Worm (Caenorhabditis elegans) whole organism, late embryonic: ENCODE results near the gene idpp-11.

ENCODE experiments used
- C08G9.2 ChIP-seq: sonication (generic microtip); optimal IDR thresholded peaks from 2 replicates; lab custom pipeline; 2016; ENCODE audit warnings: mild to moderate bottlenecking, missing genetic modification characterization, moderate library complexity, missing compliant biosample characterization
- K02D7.2 ChIP-seq: sonication (generic microtip); optimal IDR thresholded peaks from 2 replicates; lab custom pipeline; 2017; ENCODE audit warnings: mild to moderate bottlenecking, missing genetic modification characterization, missing compliant biosample characterization
- K09A11.1 ChIP-seq: sonication (generic microtip); optimal IDR thresholded peaks from 2 replicates; lab custom pipeline; 2017; ENCODE audit warnings: antibody characterized with exemption, mild to moderate bottlenecking, missing genetic modification characterization, missing compliant biosample characterization; ENCODE audit not compliant: insufficient read depth
- T23F11.4 ChIP-seq: fragments of 200-800 bp; sonication (Bioruptor generic); optimal IDR thresholded peaks from 2 replicates; lab custom pipeline; 2018; ENCODE audit warnings: mild to moderate bottlenecking, missing genetic modification characterization, missing compliant biosample characterization
- Y22D7AL.16 ChIP-seq: sonication (generic microtip); optimal IDR thresholded peaks from 2 replicates; lab custom pipeline; 2016; ENCODE audit warnings: missing genetic modification characterization, missing compliant biosample characterization
- ceh-18 ChIP-seq: sonication (generic microtip); optimal IDR thresholded peaks from 2 replicates; lab custom pipeline; 2016; ENCODE audit warnings: missing genetic modification characterization, missing compliant biosample characterization
- ceh-19 ChIP-seq: fragments of 200-800 bp; sonication (Bioruptor generic); optimal IDR thresholded peaks from 2 replicates; lab custom pipeline; 2018; ENCODE audit warnings: mild to moderate bottlenecking, missing genetic modification characterization, missing compliant biosample characterization
- ceh-2 ChIP-seq: sonication (generic microtip); optimal IDR thresholded peaks from 2 replicates; lab custom pipeline; 2016; ENCODE audit warnings: missing genotype, missing genetic modification characterization, missing compliant biosample characterization
- ceh-22 ChIP-seq: sonication (generic microtip); optimal IDR thresholded peaks from 2 replicates; lab custom pipeline; 2017; ENCODE audit warnings: missing biosample characterization, missing genetic modification characterization
- ceh-24 ChIP-seq: sonication (generic microtip); optimal IDR thresholded peaks from 2 replicates; lab custom pipeline; 2016; ENCODE audit warnings: mild to moderate bottlenecking, missing genetic modification characterization, missing compliant biosample characterization
- ceh-31 ChIP-seq: sonication (generic microtip); optimal IDR thresholded peaks from 2 replicates; lab custom pipeline; 2016; ENCODE audit warnings: missing genetic modification characterization, missing compliant biosample characterization
- ceh-34 ChIP-seq: sonication (generic microtip); optimal IDR thresholded peaks from 2 replicates; lab custom pipeline; 2016; ENCODE audit warnings: mild to moderate bottlenecking, missing genetic modification characterization, missing compliant biosample characterization
- ceh-45 ChIP-seq: fragments of 200-800 bp; sonication (Bioruptor generic); IDR thresholded peaks from 2 replicates; pipeline ENCODE4 v1.3.6; 2022; ENCODE audit warnings: missing genetic modification reagents, missing genetic modification characterization, missing compliant biosample characterization
- ceh-48 ChIP-seq: sonication (generic microtip); optimal IDR thresholded peaks from 2 replicates; lab custom pipeline; 2016; ENCODE audit warnings: missing genetic modification characterization, inconsistent platforms, missing compliant biosample characterization
- che-1 ChIP-seq: sonication (generic microtip); optimal IDR thresholded peaks from 2 replicates; lab custom pipeline; 2016; ENCODE audit warnings: mild to moderate bottlenecking, missing genetic modification characterization, missing compliant biosample characterization
- dmd-4 ChIP-seq: sonication (generic microtip); optimal IDR thresholded peaks from 2 replicates; lab custom pipeline; 2016; ENCODE audit warnings: borderline replicate concordance, missing genetic modification characterization, missing compliant biosample characterization
- dve-1 ChIP-seq: sonication (generic microtip); optimal IDR thresholded peaks from 2 replicates; lab custom pipeline; 2017; ENCODE audit warnings: antibody characterized with exemption, mild to moderate bottlenecking, missing genetic modification characterization, missing compliant biosample characterization
- elt-4 ChIP-seq: sonication (generic microtip); optimal IDR thresholded peaks from 2 replicates; lab custom pipeline; 2016; ENCODE audit warnings: missing genetic modification characterization, missing compliant biosample characterization
- ets-4 ChIP-seq: sonication (generic microtip); optimal IDR thresholded peaks from 2 replicates; lab custom pipeline; 2016; ENCODE audit warnings: missing genetic modification characterization, missing compliant biosample characterization
- eyg-1 ChIP-seq: sonication (generic microtip); optimal IDR thresholded peaks from 2 replicates; lab custom pipeline; 2016; ENCODE audit warnings: missing genotype, missing genetic modification characterization, missing compliant biosample characterization
- gmeb-2 ChIP-seq: sonication (generic microtip); optimal IDR thresholded peaks from 2 replicates; lab custom pipeline; 2016; ENCODE audit warnings: missing genetic modification characterization, inconsistent platforms, missing compliant biosample characterization
- hlh-30 ChIP-seq: sonication (generic microtip); optimal IDR thresholded peaks from 2 replicates; lab custom pipeline; 2017; ENCODE audit warnings: antibody characterized with exemption, missing genetic modification characterization, missing compliant biosample characterization; ENCODE audit not compliant: insufficient read depth
- hlh-6 ChIP-seq: sonication (generic microtip); optimal IDR thresholded peaks from 2 replicates; lab custom pipeline; 2016; ENCODE audit warnings: missing genotype, missing genetic modification characterization, missing compliant biosample characterization
- hlh-8 ChIP-seq: sonication (generic microtip); optimal IDR thresholded peaks from 2 replicates; lab custom pipeline; 2016; ENCODE audit warnings: missing genotype, missing genetic modification characterization, missing compliant biosample characterization
- madf-2 ChIP-seq: sonication (generic microtip); optimal IDR thresholded peaks from 2 replicates; lab custom pipeline; 2017; ENCODE audit warnings: missing genetic modification characterization, missing compliant biosample characterization
- nfya-1 ChIP-seq: sonication (generic microtip); optimal IDR thresholded peaks from 2 replicates; lab custom pipeline; 2017; ENCODE audit warnings: missing genetic modification characterization, mild to moderate bottlenecking, missing compliant biosample characterization, antibody characterized with exemption, moderate library complexity
- nhr-11 ChIP-seq: fragments of 150-350 bp; optimal IDR thresholded peaks from 2 replicates; lab custom pipeline; 2014; ENCODE audit warnings: missing biosample characterization, missing genetic modification characterization
- odd-2 ChIP-seq: sonication (generic microtip); optimal IDR thresholded peaks from 2 replicates; lab custom pipeline; 2017; ENCODE audit warnings: antibody characterized with exemption, mild to moderate bottlenecking, missing genetic modification characterization, missing compliant biosample characterization
- pag-3 ChIP-seq: sonication (generic microtip); optimal IDR thresholded peaks from 2 replicates; lab custom pipeline; 2016; ENCODE audit warnings: missing compliant biosample characterization, missing genetic modification characterization, borderline replicate concordance
- pat-9 ChIP-seq: fragments of 200-800 bp; sonication (Bioruptor generic); optimal IDR thresholded peaks from 2 replicates; lab custom pipeline; 2018; ENCODE audit warnings: mild to moderate bottlenecking, missing genetic modification characterization, moderate library complexity, missing compliant biosample characterization
- pax-1 ChIP-seq: fragments of 150-350 bp; optimal IDR thresholded peaks from 2 replicates; lab custom pipeline; 2014; ENCODE audit warnings: missing biosample characterization, missing genetic modification characterization
- pha-2 ChIP-seq: sonication (generic microtip); optimal IDR thresholded peaks from 2 replicates; lab custom pipeline; 2017; ENCODE audit warnings: mild to moderate bottlenecking, missing genetic modification characterization, missing compliant biosample characterization
- pqm-1 ChIP-seq: sonication (generic microtip); optimal IDR thresholded peaks from 2 replicates; lab custom pipeline; 2016; ENCODE audit warnings: missing genetic modification characterization, missing compliant biosample characterization
- rnt-1 ChIP-seq: sonication (generic microtip); optimal IDR thresholded peaks from 2 replicates; lab custom pipeline; 2016; ENCODE audit warnings: missing genetic modification characterization, missing compliant biosample characterization
- sdc-2 ChIP-seq: sonication (generic microtip); optimal IDR thresholded peaks from 2 replicates; lab custom pipeline; 2016; ENCODE audit warnings: missing genotype, missing genetic modification characterization, missing compliant biosample characterization
- tbx-2 ChIP-seq: sonication (generic microtip); optimal IDR thresholded peaks from 2 replicates; lab custom pipeline; 2016; ENCODE audit warnings: missing genetic modification characterization, missing compliant biosample characterization
- unc-3 ChIP-seq, 2 experiments: fragments of 200-800 bp in 1 of 2; sonication (Bioruptor generic) in 1 of 2; sonication (generic microtip) in 1 of 2; conservative IDR thresholded peaks in 1 of 2; optimal IDR thresholded peaks in 1 of 2; 2 replicates each; pipeline versions ENCODE4 v1.3.6 to Lab custom; 2016 to 2022; ENCODE audit warnings: missing compliant biosample characterization in 2 of 2, missing genetic modification characterization in 2 of 2, missing genetic modification reagents in 1 of 2
- zip-5 ChIP-seq: sonication (generic microtip); optimal IDR thresholded peaks from 2 replicates; lab custom pipeline; 2016; ENCODE audit warnings: missing genetic modification characterization, missing compliant biosample characterization

idpp-11 gene

DNA sequence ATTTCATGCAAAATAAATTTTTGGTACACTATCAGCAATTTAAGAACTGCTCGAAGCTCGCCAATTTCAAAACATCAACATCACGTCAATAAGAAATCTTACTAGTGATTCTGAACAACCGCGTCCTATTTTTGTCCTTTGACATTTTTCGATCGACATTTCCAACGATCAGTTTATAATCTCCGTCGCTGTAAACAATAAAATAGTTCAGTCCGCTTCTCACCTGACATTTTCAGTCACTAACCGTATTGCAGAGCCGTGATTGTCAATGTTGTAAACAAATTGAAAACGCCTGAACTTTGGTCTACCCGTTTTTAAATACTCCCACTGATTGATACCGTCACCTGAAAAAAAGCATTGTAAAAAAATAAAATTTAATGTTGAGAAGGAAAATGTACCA lies 14.4 kb upstream of the idpp-11 start:
- TF ChIP-seq ceh-34 (tag; lab: Kevin White, UChicago) (no peak), C08G9.2 (tag; lab: Kevin White, UChicago) (no peak), hlh-6 (no peak), ceh-18 (tag; lab: Kevin White, UChicago) (no peak), dve-1 (tag; lab: Kevin White, UChicago) (no peak)

DNA sequence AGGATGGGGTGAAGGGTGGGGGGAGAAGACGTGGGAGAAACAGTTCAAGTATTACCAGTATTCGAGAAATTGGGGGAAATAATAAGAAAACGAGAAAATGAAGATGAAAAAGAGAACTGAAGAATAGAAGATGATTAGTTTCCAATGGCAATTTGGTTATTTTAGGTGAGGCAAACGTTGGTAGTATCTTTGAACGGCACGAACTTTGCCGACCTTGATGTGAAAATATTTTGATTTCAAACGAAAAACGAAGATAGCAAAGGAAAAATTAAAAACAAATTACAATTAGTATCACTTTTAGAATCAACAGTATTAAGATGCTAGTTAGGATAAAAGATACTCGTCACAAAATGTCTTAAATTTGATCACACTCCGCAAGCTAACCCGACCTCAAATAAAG lies 8.2 kb upstream of the idpp-11 start, which contains the start of gene sul-3:
TSS of gene sul-3 (minus strand) at position 101 of the 400 bp plus-strand sequence.
- TF ChIP-seq sdc-2 (tag; lab: Kevin White, UChicago) (no peak), pag-3 (no peak), madf-2 (tag; lab: Kevin White, UChicago) (no peak), K09A11.1 (tag; lab: Kevin White, UChicago) (no peak), hlh-30 (tag; lab: Kevin White, UChicago) (no peak), unc-3 (GFP tag; conservative IDR thresholded peaks at IDR 0.05; lab: Robert Waterston, UW) (no peak), unc-3 (tag; optimal IDR thresholded peaks at IDR 0.05; lab: Kevin White, UChicago) (no peak), ceh-31 (no peak), pqm-1 (tag; lab: Kevin White, UChicago) (no peak), ets-4 (tag; lab: Kevin White, UChicago) (no peak), odd-2 (no peak), dve-1 (tag; lab: Kevin White, UChicago) (no peak), ceh-2 (no peak), T23F11.4 (GFP tag; lab: Kevin White, UChicago) (no peak), hlh-8 (no peak), nhr-11 (tag; lab: Kevin White, UChicago) (no peak), ceh-22 (no peak), ceh-24 (no peak)

DNA sequence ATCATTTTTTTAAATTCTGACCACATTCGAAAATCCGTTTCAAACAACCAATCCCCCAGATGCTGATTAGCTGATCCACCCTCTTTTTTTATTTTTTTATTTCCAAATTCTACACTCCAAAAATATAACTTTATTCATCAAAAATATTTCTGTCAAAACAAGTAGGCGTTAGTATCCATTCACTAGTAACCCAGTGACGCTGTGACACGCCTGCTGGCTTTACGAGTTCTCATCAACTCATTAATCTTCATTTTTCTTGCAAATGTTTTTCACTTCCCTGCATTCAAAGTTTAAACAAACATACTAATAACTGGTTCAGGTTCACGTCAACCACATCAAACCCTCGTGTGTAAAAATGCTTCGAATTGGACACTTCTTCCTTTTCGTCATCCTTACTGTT lies 3.8 kb upstream of the idpp-11 start, which contains the start of gene nlp-101:
TSS of gene nlp-101 (plus strand) at position 301 of the 400 bp plus-strand sequence.
- TF ChIP-seq pqm-1 (tag; lab: Kevin White, UChicago) (no peak), pat-9 (no peak), ceh-45 (GFP tag; lab: Robert Waterston, UW) (no peak), unc-3 (GFP tag; conservative IDR thresholded peaks at IDR 0.05; lab: Robert Waterston, UW) (no peak), unc-3 (tag; optimal IDR thresholded peaks at IDR 0.05; lab: Kevin White, UChicago) (no peak), dmd-4 (tag; lab: Kevin White, UChicago) (no peak), K02D7.2 (no peak), pha-2 (tag; lab: Kevin White, UChicago) (no peak), nfya-1 (tag; lab: Kevin White, UChicago) (no peak), ceh-31 (no peak), hlh-6 (no peak), ceh-18 (tag; lab: Kevin White, UChicago) (no peak), zip-5 (tag; lab: Kevin White, UChicago) (no peak), tbx-2 (tag; lab: Kevin White, UChicago) (no peak), rnt-1 (tag; lab: Kevin White, UChicago) (no peak), ceh-48 (tag; lab: Kevin White, UChicago) (no peak), elt-4 (tag; lab: Kevin White, UChicago) (no peak), ceh-34 (tag; lab: Kevin White, UChicago) (no peak), Y22D7AL.16 (tag; lab: Kevin White, UChicago) (no peak), gmeb-2 (tag; lab: Kevin White, UChicago) (no peak)

DNA sequence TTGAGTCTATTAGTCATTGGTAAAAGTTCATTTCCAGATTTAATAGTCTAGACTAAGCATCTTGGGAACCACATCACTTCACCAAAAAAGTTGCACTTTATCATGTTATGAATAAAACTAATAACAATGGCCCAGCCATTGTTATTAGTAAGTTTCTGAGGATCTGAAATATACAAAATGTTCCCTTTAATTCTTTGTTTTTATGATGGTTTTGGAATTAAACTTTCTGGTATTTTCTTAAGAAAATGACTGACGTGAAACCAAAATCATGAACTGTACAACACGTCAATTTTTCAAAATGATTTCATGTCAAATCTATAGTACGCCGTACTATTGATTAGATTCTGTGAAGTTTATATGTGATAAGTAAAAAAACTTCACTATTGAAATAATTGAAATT lies 2.4 kb upstream of the idpp-11 start:
- TF ChIP-seq che-1 (tag; lab: Kevin White, UChicago) (no peak), pax-1 (tag; lab: Kevin White, UChicago) (no peak), eyg-1 (tag; lab: Kevin White, UChicago) (no peak), dve-1 (tag; lab: Kevin White, UChicago) (no peak), ceh-22 (no peak), dmd-4 (tag; lab: Kevin White, UChicago) (no peak), madf-2 (tag; lab: Kevin White, UChicago) (no peak), K02D7.2 (no peak), ets-4 (tag; lab: Kevin White, UChicago) (no peak), ceh-19 (GFP tag; lab: Kevin White, UChicago) (no peak)
